Worm (Caenorhabditis elegans) whole organism, L4 larva: ENCODE data around the gene C05E11.2.

ENCODE experiments used
- F26F4.8 ChIP-seq: fragments of 200-800 bp; sonication (Bioruptor generic); conservative IDR thresholded peaks from 2 replicates; pipeline ENCODE4 v1.3.6; 2022; ENCODE audit warnings: missing genetic modification characterization, missing compliant biosample characterization
- T20F7.1 ChIP-seq: fragments of 200-800 bp; sonication (Bioruptor generic); optimal IDR thresholded peaks from 2 replicates; lab custom pipeline; 2018; ENCODE audit warnings: mild to moderate bottlenecking, missing genetic modification characterization, missing compliant biosample characterization
- Y48G9A.11 ChIP-seq: fragments of 200-800 bp; sonication (Bioruptor generic); IDR thresholded peaks from 2 replicates; pipeline ENCODE4 v1.3.6; 2022; ENCODE audit warnings: missing genetic modification reagents, missing genetic modification characterization, missing compliant biosample characterization
- Y5F2A.4 ChIP-seq: fragments of 200-800 bp; sonication (Bioruptor generic); optimal IDR thresholded peaks from 2 replicates; lab custom pipeline; 2018; ENCODE audit warnings: mild to moderate bottlenecking, missing genetic modification characterization, missing compliant biosample characterization
- Y75B8A.6 ChIP-seq: fragments of 200-800 bp; sonication (Bioruptor generic); IDR thresholded peaks from 2 replicates; pipeline ENCODE4 v1.3.6; 2022; ENCODE audit warnings: missing genetic modification reagents, missing genetic modification characterization, missing compliant biosample characterization
- ZK337.2 ChIP-seq: fragments of 200-800 bp; sonication (Bioruptor generic); IDR thresholded peaks from 2 replicates; pipeline ENCODE4 v1.3.6; 2022; ENCODE audit warnings: missing genetic modification reagents, missing genetic modification characterization, missing compliant biosample characterization
- daf-16 ChIP-seq, 3 experiments: sonication (generic microtip); optimal IDR thresholded peaks; 2 replicates each; lab custom pipeline; 2016 to 2017; ENCODE audit warnings: missing genetic modification characterization in 3 of 3, missing genetic modification reagents in 3 of 3, mild to moderate bottlenecking in 2 of 3, missing compliant biosample characterization in 2 of 3, missing biosample characterization in 1 of 3, moderate library complexity in 1 of 3
- dmd-8 ChIP-seq: fragments of 200-800 bp; sonication (Bioruptor generic); IDR thresholded peaks from 2 replicates; pipeline ENCODE4 v1.3.6; 2022; ENCODE audit warnings: missing genetic modification characterization, missing compliant biosample characterization
- dve-1 ChIP-seq: sonication (generic microtip); optimal IDR thresholded peaks from 2 replicates; lab custom pipeline; 2017; ENCODE audit warnings: antibody characterized with exemption, mild to moderate bottlenecking, missing genetic modification characterization, missing compliant biosample characterization; ENCODE audit not compliant: insufficient read depth
- fkh-10 ChIP-seq: fragments of 150-350 bp; optimal IDR thresholded peaks from 2 replicates; lab custom pipeline; 2014; ENCODE audit warnings: missing biosample characterization, missing genetic modification reagents, missing genetic modification characterization
- fos-1 ChIP-seq: fragments of 150-350 bp; optimal IDR thresholded peaks from 2 replicates; lab custom pipeline; 2014; ENCODE audit warnings: missing biosample characterization, missing genetic modification characterization
- gei-8 ChIP-seq: fragments of 200-800 bp; sonication (Bioruptor generic); optimal IDR thresholded peaks from 2 replicates; lab custom pipeline; 2018; ENCODE audit warnings: mild to moderate bottlenecking, missing genetic modification characterization, missing compliant biosample characterization
- hif-1 ChIP-seq, 2 experiments: sonication (generic microtip); optimal IDR thresholded peaks; 2 replicates each; lab custom pipeline; 2016 to 2017; ENCODE audit warnings: missing compliant biosample characterization in 2 of 2, missing genetic modification characterization in 2 of 2, missing genetic modification reagents in 2 of 2, missing genotype in 2 of 2, mild to moderate bottlenecking in 1 of 2
- hlh-11 ChIP-seq: fragments of 200-800 bp; sonication (Bioruptor generic); optimal IDR thresholded peaks from 2 replicates; lab custom pipeline; 2018; ENCODE audit warnings: mild to moderate bottlenecking, missing genetic modification characterization, missing compliant biosample characterization
- jun-1 ChIP-seq: fragments of 150-350 bp; optimal IDR thresholded peaks from 2 replicates; lab custom pipeline; 2014; ENCODE audit warnings: missing biosample characterization, missing genetic modification reagents, missing genetic modification characterization
- lin-1 ChIP-seq: fragments of 200-800 bp; sonication (Bioruptor generic); IDR thresholded peaks from 2 replicates; pipeline ENCODE4 v1.3.6; 2022; ENCODE audit warnings: missing genetic modification reagents, missing genetic modification characterization, missing compliant biosample characterization
- lin-13 ChIP-seq: fragments of 150-350 bp; optimal IDR thresholded peaks from 2 replicates; lab custom pipeline; 2014; ENCODE audit warnings: missing biosample characterization, missing genetic modification reagents, missing genetic modification characterization
- lin-15B ChIP-seq: fragments of 150-350 bp; sonication (generic microtip); optimal IDR thresholded peaks from 3 replicates; lab custom pipeline; 2014; ENCODE audit warnings: missing biosample characterization, missing genetic modification characterization
- lin-39 ChIP-seq: fragments of 150-350 bp; optimal IDR thresholded peaks from 2 replicates; lab custom pipeline; 2014; ENCODE audit warnings: missing biosample characterization, missing genetic modification reagents, missing genetic modification characterization
- mdl-1 ChIP-seq, 2 experiments: fragments of 150-350 bp in 1 of 2; sonication (generic microtip) in 1 of 2; optimal IDR thresholded peaks; 2 replicates each; lab custom pipeline; 2014 to 2017; ENCODE audit warnings: missing biosample characterization in 2 of 2, missing genetic modification characterization in 2 of 2
- mdt-29 ChIP-seq: fragments of 200-800 bp; sonication (Bioruptor generic); IDR thresholded peaks from 2 replicates; pipeline ENCODE4 v1.3.6; 2022; ENCODE audit warnings: missing genetic modification reagents, missing genetic modification characterization, missing compliant biosample characterization
- mep-1 ChIP-seq: fragments of 150-350 bp; sonication (generic microtip); optimal IDR thresholded peaks from 3 replicates; lab custom pipeline; 2014; ENCODE audit warnings: missing biosample characterization, missing genetic modification characterization
- mxl-3 ChIP-seq: fragments of 200-800 bp; sonication (Bioruptor generic); optimal IDR thresholded peaks from 2 replicates; lab custom pipeline; 2018; ENCODE audit warnings: mild to moderate bottlenecking, missing genetic modification characterization, missing compliant biosample characterization
- nhr-10 ChIP-seq: fragments of 150-350 bp; optimal IDR thresholded peaks from 2 replicates; lab custom pipeline; 2014; ENCODE audit warnings: missing biosample characterization, missing genetic modification characterization
- nhr-102 ChIP-seq: sonication (generic microtip); optimal IDR thresholded peaks from 2 replicates; lab custom pipeline; 2016; ENCODE audit warnings: mild to moderate bottlenecking, missing genetic modification characterization, moderate library complexity, missing compliant biosample characterization
- nhr-41 ChIP-seq: fragments of 200-800 bp; sonication (Bioruptor generic); IDR thresholded peaks from 2 replicates; pipeline ENCODE4 v1.3.6; 2022; ENCODE audit warnings: missing genetic modification reagents, missing genetic modification characterization, missing compliant biosample characterization
- nhr-42 ChIP-seq: fragments of 200-800 bp; sonication (Bioruptor generic); IDR thresholded peaks from 2 replicates; pipeline ENCODE4 v1.3.6; 2022; ENCODE audit warnings: missing genetic modification characterization, missing compliant biosample characterization
- nhr-77 ChIP-seq: fragments of 150-350 bp; optimal IDR thresholded peaks from 2 replicates; lab custom pipeline; 2014; ENCODE audit warnings: missing biosample characterization, missing genetic modification characterization
- pha-4 ChIP-seq, 2 experiments: fragments of 150-350 bp in 1 of 2; fragments of 200-800 bp in 1 of 2; sonication (Bioruptor generic) in 1 of 2; IDR thresholded peaks in 1 of 2; optimal IDR thresholded peaks in 1 of 2; 2 replicates each; pipeline versions ENCODE4 v1.3.6 to Lab custom; 2014 to 2022; ENCODE audit warnings: missing genetic modification characterization in 2 of 2, missing genetic modification reagents in 2 of 2, missing biosample characterization in 1 of 2, missing compliant biosample characterization in 1 of 2
- rbr-2 ChIP-seq: sonication (generic microtip); optimal IDR thresholded peaks from 2 replicates; lab custom pipeline; 2016; ENCODE audit warnings: missing genotype, missing genetic modification characterization, missing compliant biosample characterization
- set-16 ChIP-seq: fragments of 200-800 bp; sonication (Bioruptor generic); IDR thresholded peaks from 2 replicates; pipeline ENCODE4 v1.3.6; 2022; ENCODE audit warnings: missing genetic modification reagents, missing genetic modification characterization, missing compliant biosample characterization
- snpc-1.2 ChIP-seq: fragments of 200-800 bp; sonication (Bioruptor generic); IDR thresholded peaks from 2 replicates; pipeline ENCODE4 v1.3.6; 2022; ENCODE audit warnings: missing genetic modification reagents, missing genetic modification characterization, missing compliant biosample characterization
- vab-7 ChIP-seq: fragments of 200-800 bp; sonication (Bioruptor generic); IDR thresholded peaks from 2 replicates; pipeline ENCODE4 v1.3.6; 2022; ENCODE audit warnings: missing genetic modification reagents, missing genetic modification characterization, missing compliant biosample characterization
- zfp-3 ChIP-seq: fragments of 200-800 bp; sonication (Bioruptor generic); conservative IDR thresholded peaks from 2 replicates; pipeline ENCODE4 v1.3.6; 2022; ENCODE audit warnings: missing genetic modification reagents, missing genetic modification characterization, missing compliant biosample characterization
- ztf-7 ChIP-seq: fragments of 150-350 bp; optimal IDR thresholded peaks from 2 replicates; lab custom pipeline; 2014; ENCODE audit warnings: missing biosample characterization, missing genetic modification characterization

Gene C05E11.2

DNA sequence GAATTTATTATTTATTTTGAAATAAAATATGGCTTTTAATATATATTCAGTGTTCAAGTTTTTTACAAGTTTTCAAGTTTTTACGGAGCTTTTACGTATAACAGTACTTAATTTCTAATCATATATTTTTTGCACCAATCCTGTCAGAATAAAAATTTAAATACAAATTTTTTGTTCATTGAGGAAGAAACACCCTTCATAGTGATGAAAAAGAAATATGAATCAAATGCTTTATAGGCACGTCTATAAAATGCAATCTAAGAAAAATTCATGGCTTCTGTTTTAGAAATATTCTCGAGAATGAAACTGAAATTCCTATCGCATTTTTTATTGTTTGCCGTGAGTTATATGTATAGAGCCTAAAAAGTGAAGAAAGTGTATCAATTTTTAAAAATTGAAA lies at the start of gene C05E11.2:
Gene C05E11.2 (plus strand): TSS at position 301 of the 400 bp plus-strand sequence.
- TF ChIP-seq lin-1: no peak
- TF ChIP-seq hif-1 (tag; optimal IDR thresholded peaks at IDR 0.05; lab: Kevin White, UChicago): no peak
- no peak for TF ChIP-seq mep-1 (tag; lab: Kevin White, UChicago)
- TF ChIP-seq rbr-2 (tag; lab: Kevin White, UChicago): no peak
- TF ChIP-seq F26F4.8 (GFP tag; lab: Robert Waterston, UW): no peak
- TF ChIP-seq lin-13 (GFP tag; lab: Kevin White, UChicago): no peak
- TF ChIP-seq Y5F2A.4: no peak
- no peak for TF ChIP-seq nhr-42 (GFP tag; lab: Robert Waterston, UW)
- TF ChIP-seq nhr-102 (tag; lab: Kevin White, UChicago): no peak
- no peak for TF ChIP-seq lin-39 (tag; lab: Kevin White, UChicago)
- no peak for TF ChIP-seq nhr-41 (GFP tag; lab: Robert Waterston, UW)
- TF ChIP-seq set-16 (GFP tag; lab: Robert Waterston, UW): no peak
- TF ChIP-seq, all 104 proteins: peak for 0

DNA sequence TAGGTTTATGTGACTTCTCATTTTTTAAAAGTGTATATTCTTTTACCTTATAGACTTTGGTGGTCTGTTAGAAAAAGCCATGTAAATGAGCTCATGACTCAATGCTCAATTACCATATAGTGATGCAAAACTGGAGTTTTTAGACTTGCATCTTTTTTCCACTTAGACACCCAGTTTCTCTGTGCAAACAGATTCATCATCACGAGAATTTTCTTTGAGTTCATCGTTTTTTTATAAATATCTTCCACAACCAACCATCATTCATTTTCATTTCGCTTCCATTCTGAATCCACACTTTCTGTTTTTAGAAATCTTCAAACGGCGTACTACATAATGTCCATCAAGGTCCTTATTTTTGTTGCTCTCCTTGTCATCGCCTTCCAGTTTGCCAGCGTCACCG lies 42.2 kb upstream of the C05E11.2 start, which contains the start of gene C07A12.2:
Gene C07A12.2 (plus strand): TSS at position 301 of the 400 bp plus-strand sequence.
- TF ChIP-seq daf-16 (GFP tag; optimal IDR thresholded peaks at IDR 0.05; lab: Kevin White, UChicago) (no peak), daf-16 (tag; optimal IDR thresholded peaks at IDR 0.05; lab: Kevin White, UChicago) (no peak), vab-7 (GFP tag; lab: Robert Waterston, UW) (no peak), rbr-2 (tag; lab: Kevin White, UChicago) (no peak), lin-15B (no peak), zfp-3 (no peak), nhr-77 (tag; lab: Kevin White, UChicago) (no peak), Y75B8A.6 (GFP tag; lab: Robert Waterston, UW) (no peak), set-16 (GFP tag; lab: Robert Waterston, UW) (no peak), T20F7.1 (GFP tag; lab: Kevin White, UChicago) (no peak), ZK337.2 (no peak), Y48G9A.11 (GFP tag; lab: Robert Waterston, UW) (no peak), jun-1 (tag; lab: Kevin White, UChicago) (no peak), mdt-29 (GFP tag; lab: Robert Waterston, UW) (no peak), dmd-8 (GFP tag; lab: Robert Waterston, UW) (no peak), fos-1 (no peak)

DNA sequence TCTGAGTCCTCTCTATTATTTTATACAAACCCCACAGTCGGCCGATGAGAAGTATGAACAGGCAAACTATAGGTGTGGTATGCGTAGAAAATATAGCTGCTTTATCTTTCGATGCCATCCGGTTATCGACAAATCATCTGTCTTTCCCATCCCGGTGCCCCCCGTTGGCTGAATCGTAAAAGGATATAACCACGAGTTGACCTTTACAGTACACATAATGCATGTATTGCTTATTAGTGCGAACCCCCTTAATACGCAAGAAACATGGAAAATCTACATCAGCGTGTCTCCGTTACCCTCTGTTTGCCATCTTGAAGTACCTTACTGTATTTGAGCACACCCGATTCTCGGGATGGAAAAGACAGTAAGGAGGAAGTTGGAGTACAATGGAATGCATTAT lies 37.8 kb upstream of the C05E11.2 start:
- no peak for TF ChIP-seq ZK337.2
- no peak for TF ChIP-seq snpc-1.2
- TF ChIP-seq gei-8: no peak
- TF ChIP-seq pha-4 (GFP tag; IDR thresholded peaks at IDR 0.05; lab: Robert Waterston, UW): no peak
- TF ChIP-seq pha-4 (tag; optimal IDR thresholded peaks at IDR 0.05; lab: Kevin White, UChicago): no peak
- TF ChIP-seq dve-1 (tag; lab: Kevin White, UChicago): no peak
- no peak for TF ChIP-seq fkh-10 (GFP tag; lab: Kevin White, UChicago)
- no peak for TF ChIP-seq mxl-3 (GFP tag; lab: Kevin White, UChicago)
- TF ChIP-seq mdl-1 (tag; optimal IDR thresholded peaks at IDR 0.05; lab: Kevin White, UChicago): no peak
- no peak for TF ChIP-seq nhr-10 (tag; lab: Kevin White, UChicago)
- no peak for TF ChIP-seq Y75B8A.6 (GFP tag; lab: Robert Waterston, UW)
- TF ChIP-seq ztf-7 (tag; lab: Kevin White, UChicago): no peak
- TF ChIP-seq fos-1: no peak
- no peak for TF ChIP-seq hlh-11 (tag; lab: Kevin White, UChicago)
